Worm (Caenorhabditis elegans) whole organism, late embryonic: ENCODE measurements around the gene ceh-37.

Source experiments
- C08G9.2 ChIP-seq: sonication (generic microtip); optimal IDR thresholded peaks from 2 replicates; lab custom pipeline; 2016; ENCODE audit warnings: mild to moderate bottlenecking, missing genetic modification characterization, moderate library complexity, missing compliant biosample characterization
- K02D7.2 ChIP-seq: sonication (generic microtip); optimal IDR thresholded peaks from 2 replicates; lab custom pipeline; 2017; ENCODE audit warnings: mild to moderate bottlenecking, missing genetic modification characterization, missing compliant biosample characterization
- K09A11.1 ChIP-seq: sonication (generic microtip); optimal IDR thresholded peaks from 2 replicates; lab custom pipeline; 2017; ENCODE audit warnings: antibody characterized with exemption, mild to moderate bottlenecking, missing genetic modification characterization, missing compliant biosample characterization; ENCODE audit not compliant: insufficient read depth
- ahr-1 ChIP-seq: sonication (generic microtip); optimal IDR thresholded peaks from 2 replicates; lab custom pipeline; 2016; ENCODE audit warnings: missing genetic modification characterization, missing compliant biosample characterization
- ama-1 ChIP-seq: fragments of 150-350 bp; optimal IDR thresholded peaks from 2 replicates; lab custom pipeline; 2014
- ceh-14 ChIP-seq: sonication (generic microtip); optimal IDR thresholded peaks from 2 replicates; lab custom pipeline; 2016; ENCODE audit warnings: missing genotype, missing genetic modification characterization, missing compliant biosample characterization
- ceh-18 ChIP-seq: sonication (generic microtip); optimal IDR thresholded peaks from 2 replicates; lab custom pipeline; 2016; ENCODE audit warnings: missing genetic modification characterization, missing compliant biosample characterization
- ceh-2 ChIP-seq: sonication (generic microtip); optimal IDR thresholded peaks from 2 replicates; lab custom pipeline; 2016; ENCODE audit warnings: missing genotype, missing genetic modification characterization, missing compliant biosample characterization
- ceh-22 ChIP-seq: sonication (generic microtip); optimal IDR thresholded peaks from 2 replicates; lab custom pipeline; 2017; ENCODE audit warnings: missing biosample characterization, missing genetic modification characterization
- ceh-24 ChIP-seq: sonication (generic microtip); optimal IDR thresholded peaks from 2 replicates; lab custom pipeline; 2016; ENCODE audit warnings: mild to moderate bottlenecking, missing genetic modification characterization, missing compliant biosample characterization
- ceh-31 ChIP-seq: sonication (generic microtip); optimal IDR thresholded peaks from 2 replicates; lab custom pipeline; 2016; ENCODE audit warnings: missing genetic modification characterization, missing compliant biosample characterization
- ceh-34 ChIP-seq: sonication (generic microtip); optimal IDR thresholded peaks from 2 replicates; lab custom pipeline; 2016; ENCODE audit warnings: mild to moderate bottlenecking, missing genetic modification characterization, missing compliant biosample characterization
- ceh-48 ChIP-seq: sonication (generic microtip); optimal IDR thresholded peaks from 2 replicates; lab custom pipeline; 2016; ENCODE audit warnings: missing genetic modification characterization, inconsistent platforms, missing compliant biosample characterization
- ceh-9 ChIP-seq: sonication (generic microtip); optimal IDR thresholded peaks from 2 replicates; lab custom pipeline; 2016; ENCODE audit warnings: mild to moderate bottlenecking, missing genetic modification characterization, inconsistent platforms, missing compliant biosample characterization
- che-1 ChIP-seq: sonication (generic microtip); optimal IDR thresholded peaks from 2 replicates; lab custom pipeline; 2016; ENCODE audit warnings: mild to moderate bottlenecking, missing genetic modification characterization, missing compliant biosample characterization
- dve-1 ChIP-seq: sonication (generic microtip); optimal IDR thresholded peaks from 2 replicates; lab custom pipeline; 2017; ENCODE audit warnings: antibody characterized with exemption, mild to moderate bottlenecking, missing genetic modification characterization, missing compliant biosample characterization
- elt-2 ChIP-seq: sonication (generic microtip); optimal IDR thresholded peaks from 2 replicates; lab custom pipeline; 2016; ENCODE audit warnings: missing genetic modification reagents, missing genetic modification characterization, missing compliant biosample characterization
- elt-4 ChIP-seq: sonication (generic microtip); optimal IDR thresholded peaks from 2 replicates; lab custom pipeline; 2016; ENCODE audit warnings: missing genetic modification characterization, missing compliant biosample characterization
- ets-4 ChIP-seq: sonication (generic microtip); optimal IDR thresholded peaks from 2 replicates; lab custom pipeline; 2016; ENCODE audit warnings: missing genetic modification characterization, missing compliant biosample characterization
- fax-1 ChIP-seq: sonication (generic microtip); optimal IDR thresholded peaks from 2 replicates; lab custom pipeline; 2016; ENCODE audit warnings: missing genotype, missing genetic modification characterization, missing compliant biosample characterization
- fkh-10 ChIP-seq: fragments of 150-350 bp; optimal IDR thresholded peaks from 2 replicates; lab custom pipeline; 2014; ENCODE audit warnings: missing biosample characterization, missing genetic modification reagents, missing genetic modification characterization
- fkh-6 ChIP-seq: sonication (generic microtip); optimal IDR thresholded peaks from 2 replicates; lab custom pipeline; 2016; ENCODE audit warnings: missing genetic modification characterization, missing compliant biosample characterization
- hlh-13 ChIP-seq: fragments of 200-800 bp; sonication (Bioruptor generic); optimal IDR thresholded peaks from 2 replicates; lab custom pipeline; 2018; ENCODE audit warnings: mild to moderate bottlenecking, missing genetic modification characterization, missing compliant biosample characterization
- hlh-15 ChIP-seq: sonication (generic microtip); optimal IDR thresholded peaks from 2 replicates; lab custom pipeline; 2016; ENCODE audit warnings: missing genetic modification characterization, missing compliant biosample characterization
- hlh-30 ChIP-seq: sonication (generic microtip); optimal IDR thresholded peaks from 2 replicates; lab custom pipeline; 2017; ENCODE audit warnings: antibody characterized with exemption, missing genetic modification characterization, missing compliant biosample characterization; ENCODE audit not compliant: insufficient read depth
- lim-6 ChIP-seq: sonication (generic microtip); optimal IDR thresholded peaks from 2 replicates; lab custom pipeline; 2016; ENCODE audit warnings: missing genetic modification characterization, missing compliant biosample characterization
- madf-2 ChIP-seq: sonication (generic microtip); optimal IDR thresholded peaks from 2 replicates; lab custom pipeline; 2017; ENCODE audit warnings: missing genetic modification characterization, missing compliant biosample characterization
- nfya-1 ChIP-seq: sonication (generic microtip); optimal IDR thresholded peaks from 2 replicates; lab custom pipeline; 2017; ENCODE audit warnings: missing genetic modification characterization, mild to moderate bottlenecking, missing compliant biosample characterization, antibody characterized with exemption, moderate library complexity
- nhr-11 ChIP-seq: fragments of 150-350 bp; optimal IDR thresholded peaks from 2 replicates; lab custom pipeline; 2014; ENCODE audit warnings: missing biosample characterization, missing genetic modification characterization
- nhr-232 ChIP-seq: sonication (generic microtip); optimal IDR thresholded peaks from 2 replicates; lab custom pipeline; 2016; ENCODE audit warnings: missing genetic modification characterization, missing compliant biosample characterization
- pat-9 ChIP-seq: fragments of 200-800 bp; sonication (Bioruptor generic); optimal IDR thresholded peaks from 2 replicates; lab custom pipeline; 2018; ENCODE audit warnings: mild to moderate bottlenecking, missing genetic modification characterization, moderate library complexity, missing compliant biosample characterization
- pha-2 ChIP-seq: sonication (generic microtip); optimal IDR thresholded peaks from 2 replicates; lab custom pipeline; 2017; ENCODE audit warnings: mild to moderate bottlenecking, missing genetic modification characterization, missing compliant biosample characterization
- ref-2 ChIP-seq: sonication (generic microtip); optimal IDR thresholded peaks from 2 replicates; lab custom pipeline; 2016; ENCODE audit warnings: missing genetic modification characterization, missing compliant biosample characterization
- rnt-1 ChIP-seq: sonication (generic microtip); optimal IDR thresholded peaks from 2 replicates; lab custom pipeline; 2016; ENCODE audit warnings: missing genetic modification characterization, missing compliant biosample characterization
- sox-4 ChIP-seq: sonication (generic microtip); optimal IDR thresholded peaks from 2 replicates; lab custom pipeline; 2017; ENCODE audit warnings: mild to moderate bottlenecking, missing genetic modification characterization, inconsistent platforms, missing compliant biosample characterization
- syd-9 ChIP-seq: sonication (generic microtip); optimal IDR thresholded peaks from 2 replicates; lab custom pipeline; 2016; ENCODE audit warnings: mild to moderate bottlenecking, missing genetic modification characterization, moderate library complexity, missing compliant biosample characterization
- tbx-2 ChIP-seq: sonication (generic microtip); optimal IDR thresholded peaks from 2 replicates; lab custom pipeline; 2016; ENCODE audit warnings: missing genetic modification characterization, missing compliant biosample characterization
- ttx-3 ChIP-seq: sonication (generic microtip); optimal IDR thresholded peaks from 2 replicates; lab custom pipeline; 2016; ENCODE audit warnings: missing genetic modification reagents, missing genetic modification characterization, missing compliant biosample characterization
- unc-3 ChIP-seq, 2 experiments: fragments of 200-800 bp in 1 of 2; sonication (Bioruptor generic) in 1 of 2; sonication (generic microtip) in 1 of 2; conservative IDR thresholded peaks in 1 of 2; optimal IDR thresholded peaks in 1 of 2; 2 replicates each; pipeline versions ENCODE4 v1.3.6 to Lab custom; 2016 to 2022; ENCODE audit warnings: missing compliant biosample characterization in 2 of 2, missing genetic modification characterization in 2 of 2, missing genetic modification reagents in 1 of 2
- unc-42 ChIP-seq: sonication (generic microtip); optimal IDR thresholded peaks from 2 replicates; lab custom pipeline; 2016; ENCODE audit warnings: missing genotype, missing genetic modification characterization, missing compliant biosample characterization
- unc-55 ChIP-seq: sonication (generic microtip); optimal IDR thresholded peaks from 2 replicates; lab custom pipeline; 2017; ENCODE audit warnings: missing biosample characterization, missing genetic modification reagents, missing genetic modification characterization
- zip-5 ChIP-seq: sonication (generic microtip); optimal IDR thresholded peaks from 2 replicates; lab custom pipeline; 2016; ENCODE audit warnings: missing genetic modification characterization, missing compliant biosample characterization
- ztf-16 ChIP-seq: sonication (generic microtip); optimal IDR thresholded peaks from 2 replicates; lab custom pipeline; 2017; ENCODE audit warnings: missing genetic modification characterization, missing compliant biosample characterization

ceh-37 gene

ce11 chrX:14244493-14244892 lies 36.7 kb upstream of the ceh-37 start:
- peak; percentile 40 for TF ChIP-seq elt-2 (tag; lab: Kevin White, UChicago)
- TF ChIP-seq lim-6 (tag; lab: Kevin White, UChicago): no peak
- TF ChIP-seq ceh-18: no peak
- no peak for TF ChIP-seq zip-5 (tag; lab: Kevin White, UChicago)
- TF ChIP-seq pha-2 (tag; lab: Kevin White, UChicago): no peak
- TF ChIP-seq rnt-1: no peak

ce11 chrX:14243345-14243961 lies 35.7 kb upstream of the ceh-37 start, which contains the start of gene K04C1.3:
TSS of gene K04C1.3 (minus strand) at chrX:14243395.
- TF ChIP-seq ceh-31 (tag; lab: Kevin White, UChicago) (peak; percentile 60), nhr-11 (tag; lab: Kevin White, UChicago) (no peak)

ce11 chrX:14241531-14241930 lies 33.7 kb upstream of the ceh-37 start:
- TF ChIP-seq ama-1 (lab: Kevin White, UChicago) (no peak), ttx-3 (tag; lab: Kevin White, UChicago) (no peak), sox-4 (tag; lab: Kevin White, UChicago) (no peak), ceh-9 (tag; lab: Kevin White, UChicago) (no peak), ceh-14 (tag; lab: Kevin White, UChicago) (no peak), ztf-16 (tag; lab: Kevin White, UChicago) (no peak), K09A11.1 (tag; lab: Kevin White, UChicago) (no peak), hlh-30 (no peak), che-1 (no peak), dve-1 (tag; lab: Kevin White, UChicago) (no peak), ref-2 (tag; lab: Kevin White, UChicago) (no peak)
- TF ChIP-seq, all 69 proteins: peak for 0

ce11 chrX:14240205-14240604 lies 32.4 kb upstream of the ceh-37 start:
- TF ChIP-seq ahr-1 (tag; lab: Kevin White, UChicago): no peak
- TF ChIP-seq ttx-3 (tag; lab: Kevin White, UChicago): no peak
- no peak for TF ChIP-seq fax-1
- TF ChIP-seq ceh-9 (tag; lab: Kevin White, UChicago): no peak
- TF ChIP-seq fkh-6 (tag; lab: Kevin White, UChicago): no peak
- no peak for TF ChIP-seq zip-5 (tag; lab: Kevin White, UChicago)
- TF ChIP-seq ama-1 (lab: Kevin White, UChicago): no peak
- no peak for TF ChIP-seq ceh-22
- no peak for TF ChIP-seq hlh-13 (GFP tag; lab: Kevin White, UChicago)
- no peak for TF ChIP-seq hlh-15

- TF ChIP-seq ceh-48 (tag; lab: Kevin White, UChicago) (peak; percentile 73), madf-2 (tag; lab: Kevin White, UChicago) (no peak), nhr-232 (no peak), unc-3 (GFP tag; conservative IDR thresholded peaks at IDR 0.05; lab: Robert Waterston, UW) (no peak), unc-3 (tag; optimal IDR thresholded peaks at IDR 0.05; lab: Kevin White, UChicago) (no peak), C08G9.2 (tag; lab: Kevin White, UChicago) (no peak), ceh-24 (tag; lab: Kevin White, UChicago) (no peak), syd-9 (tag; lab: Kevin White, UChicago) (no peak), fkh-10 (GFP tag; lab: Kevin White, UChicago) (no peak), fkh-6 (tag; lab: Kevin White, UChicago) (no peak), nfya-1 (tag; lab: Kevin White, UChicago) (peak; percentile 21), unc-42 (tag; lab: Kevin White, UChicago) (no peak), nhr-11 (tag; lab: Kevin White, UChicago) (no peak), fax-1 (no peak), ztf-16 (tag; lab: Kevin White, UChicago) (no peak), ceh-34 (no peak), ceh-2 (tag; lab: Kevin White, UChicago) (no peak), ref-2 (tag; lab: Kevin White, UChicago) (peak; percentile 18), unc-55 (no peak), elt-4 (tag; lab: Kevin White, UChicago) (no peak), ceh-9 (tag; lab: Kevin White, UChicago) (no peak), ceh-31 (tag; lab: Kevin White, UChicago) (peak; percentile 37), lim-6 (tag; lab: Kevin White, UChicago) (no peak), ceh-14 (tag; lab: Kevin White, UChicago) (no peak), pat-9 (tag; lab: Kevin White, UChicago) (no peak), ets-4 (tag; lab: Kevin White, UChicago) (no peak), K02D7.2 (tag; lab: Kevin White, UChicago) (no peak), tbx-2 (tag; lab: Kevin White, UChicago) (no peak), ceh-18 (no peak)
Observed at ce11 chrX:14238291-14238758, 30.5 kb upstream of the ceh-37 start, which contains the start of gene K04C1.2. TSS of gene K04C1.2 (plus strand) at chrX:14238708.
